Fruit fly (Drosophila melanogaster): ENCODE results near the gene CG42232.

- no peak for TF ChIP-seq CG11902 (GFP tag; optimal IDR thresholded peaks at IDR 0.05)
- TF ChIP-seq CG15336 (GFP tag; IDR thresholded peaks at IDR 0.05), result no peak
- TF ChIP-seq CG6163 (GFP tag; IDR thresholded peaks at IDR 0.05), result no peak
- no peak for TF ChIP-seq CG16779 (tag; optimal IDR thresholded peaks at IDR 0.05)
Measured at dm6 chr3R:16441367-16441923, 28.0 kb downstream of the CG42232 start, which contains the start of gene ema.

All from whole organism, prepupa.